Fruit fly (Drosophila melanogaster): Measurements from ENCODE around the gene AIF.

AIF gene

dm6 chr2L:2192123-2192601 is 40.6 kb downstream of the AIF start, which contains the start of gene CG10874:
CG10874 (minus strand) TSS chr2L:2192386.
- no peak for TF ChIP-seq noc (tag; optimal IDR thresholded peaks at IDR 0.05)

- TF ChIP-seq noc (tag; optimal IDR thresholded peaks at IDR 0.05) = peak; percentile 47
Measured at dm6 chr2L:2193357-2193780, 41.8 kb downstream of the AIF start.

- no peak for TF ChIP-seq noc (tag; optimal IDR thresholded peaks at IDR 0.05)
Measured at dm6 chr2L:2194305-2194828, 42.8 kb downstream of the AIF start.

dm6 chr2L:2195328-2195727 is 43.8 kb downstream of the AIF start:
- TF ChIP-seq noc (tag; optimal IDR thresholded peaks at IDR 0.05) = no peak

- TF ChIP-seq noc (tag; optimal IDR thresholded peaks at IDR 0.05) = peak; percentile 41
Measured at dm6 chr2L:2196590-2197474, 45.3 kb downstream of the AIF start.

- TF ChIP-seq noc (tag; optimal IDR thresholded peaks at IDR 0.05) = no peak
Measured at dm6 chr2L:2197475-2198118, 46.0 kb downstream of the AIF start, which contains the start of gene COX7AL2. COX7AL2 (minus strand) TSS chr2L:2197912.

dm6 chr2L:2198119-2198494 is 46.6 kb downstream of the AIF start:
- TF ChIP-seq noc (tag; optimal IDR thresholded peaks at IDR 0.05) = no peak

- peak; percentile 56 for TF ChIP-seq noc (tag; optimal IDR thresholded peaks at IDR 0.05)
Measured at dm6 chr2L:2198613-2199432, 47.3 kb downstream of the AIF start.

- no peak for TF ChIP-seq noc (tag; optimal IDR thresholded peaks at IDR 0.05)
Measured at dm6 chr2L:2199433-2199796, 47.9 kb downstream of the AIF start.

dm6 chr2L:2200136-2201036 is 48.8 kb downstream of the AIF start:
- no peak for TF ChIP-seq noc (tag; optimal IDR thresholded peaks at IDR 0.05)

- no peak for TF ChIP-seq noc (tag; optimal IDR thresholded peaks at IDR 0.05)
Measured at dm6 chr2L:2201107-2201561, 49.6 kb downstream of the AIF start.

- TF ChIP-seq noc (tag; optimal IDR thresholded peaks at IDR 0.05) = no peak
Measured at dm6 chr2L:2202018-2202852, 50.7 kb downstream of the AIF start.

- no peak for TF ChIP-seq noc (tag; optimal IDR thresholded peaks at IDR 0.05)
Measured at dm6 chr2L:2202853-2203717, 51.5 kb downstream of the AIF start.

Data from whole organism, larva.